Fruit fly (Drosophila melanogaster): ENCODE data around the gene Syx16.

DNA sequence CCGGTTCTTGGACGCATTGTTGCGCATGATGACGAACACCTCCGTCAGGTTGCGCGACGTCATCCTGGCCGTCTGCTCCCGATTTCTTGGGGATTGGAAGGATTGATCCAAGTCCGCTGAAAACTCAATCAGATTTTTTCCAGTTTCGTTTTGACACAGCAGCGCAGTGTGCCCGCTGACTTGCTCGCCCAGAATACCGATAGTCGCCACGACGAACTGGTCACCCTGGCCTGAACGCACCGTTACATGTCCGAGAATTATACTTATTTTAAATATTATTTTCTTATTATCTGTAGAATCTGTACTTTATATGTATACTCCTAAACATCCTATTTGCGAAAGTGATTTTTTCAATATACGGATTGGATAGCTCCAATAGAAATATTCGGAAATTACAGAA lies at the start of gene Syx16:
- no peak for TF ChIP-seq psq (optimal IDR thresholded peaks at IDR 0.05)
- TF ChIP-seq pan (optimal IDR thresholded peaks at IDR 0.05) = no peak
- no peak for TF ChIP-seq usp (GFP tag; optimal IDR thresholded peaks at IDR 0.05)
- TF ChIP-seq CG8478 (optimal IDR thresholded peaks at IDR 0.05) = no peak
- no peak for TF ChIP-seq EcR (GFP tag; optimal IDR thresholded peaks at IDR 0.05)
